Fruit fly (Drosophila melanogaster) whole organism, embryonic: ENCODE data around the gene Plap.
A peak's percentile ranks its signal among the peaks of the same experiment; 100 is the strongest.

ENCODE experiments used
- Atf3 ChIP-seq: fragments of 200-800 bp; sonication (Bioruptor generic); optimal IDR thresholded peaks from 3 replicates; lab custom pipeline; 2016; ENCODE audit warnings: missing biosample characterization, missing genetic modification characterization
- B-H1 ChIP-seq: fragments of 200-800 bp; sonication (Bioruptor generic); IDR thresholded peaks from 3 replicates; pipeline ENCODE4 v1.3.6; 2022; ENCODE audit warnings: missing biosample characterization, missing genetic modification characterization
- C15 ChIP-seq: fragments of 200-800 bp; sonication (Bioruptor generic); IDR thresholded peaks from 3 replicates; pipeline ENCODE4 v1.3.6; 2022; ENCODE audit warnings: missing biosample characterization, missing genetic modification characterization
- CG12219 ChIP-seq: fragments of 200-800 bp; sonication (Bioruptor generic); optimal IDR thresholded peaks from 3 replicates; lab custom pipeline; 2018; ENCODE audit warnings: missing biosample characterization, mild to moderate bottlenecking, missing genetic modification characterization
- CG1233 ChIP-seq: fragments of 200-800 bp; sonication (Bioruptor generic); optimal IDR thresholded peaks from 4 replicates; lab custom pipeline; 2018; ENCODE audit warnings: missing biosample characterization, mild to moderate bottlenecking, missing genetic modification characterization
- CG13123 ChIP-seq: fragments of 200-800 bp; sonication (Bioruptor generic); optimal IDR thresholded peaks from 2 replicates; lab custom pipeline; 2016; ENCODE audit warnings: missing biosample characterization, missing genetic modification characterization
- CG14441 ChIP-seq: fragments of 200-800 bp; sonication (Bioruptor generic); IDR thresholded peaks from 2 replicates; pipeline ENCODE4 v1.3.6; 2022; ENCODE audit warnings: missing biosample characterization, missing genetic modification characterization
- CG1529 ChIP-seq: fragments of 200-800 bp; sonication (Bioruptor generic); optimal IDR thresholded peaks from 3 replicates; lab custom pipeline; 2018; ENCODE audit warnings: missing biosample characterization, missing genetic modification characterization
- CG17359 ChIP-seq: fragments of 200-800 bp; sonication (Bioruptor generic); optimal IDR thresholded peaks from 3 replicates; lab custom pipeline; 2018; ENCODE audit warnings: missing biosample characterization, mild to moderate bottlenecking, missing genetic modification characterization, moderate library complexity
- CG17912 ChIP-seq: fragments of 200-800 bp; sonication (Bioruptor generic); optimal IDR thresholded peaks from 2 replicates; lab custom pipeline; 2018; ENCODE audit warnings: missing biosample characterization, mild to moderate bottlenecking, missing genetic modification characterization
- CG2116 ChIP-seq: fragments of 200-800 bp; sonication (Bioruptor generic); optimal IDR thresholded peaks from 3 replicates; lab custom pipeline; 2018; ENCODE audit warnings: missing biosample characterization, mild to moderate bottlenecking, missing genetic modification characterization
- CG2202 ChIP-seq: fragments of 200-800 bp; sonication (Bioruptor generic); optimal IDR thresholded peaks from 2 replicates; lab custom pipeline; 2018; ENCODE audit warnings: missing biosample characterization, mild to moderate bottlenecking, missing genetic modification characterization
- CG34422 ChIP-seq: fragments of 200-800 bp; sonication (Bioruptor generic); IDR thresholded peaks from 3 replicates; pipeline ENCODE4 v1.3.6; 2022; ENCODE audit warnings: missing biosample characterization, missing genetic modification characterization
- CG4360 ChIP-seq: fragments of 200-800 bp; sonication (Bioruptor generic); IDR thresholded peaks from 2 replicates; pipeline ENCODE4 v1.3.6; 2022; ENCODE audit warnings: missing biosample characterization, missing genetic modification characterization
- CG8359 ChIP-seq: fragments of 200-800 bp; sonication (Bioruptor generic); optimal IDR thresholded peaks from 2 replicates; lab custom pipeline; 2017; ENCODE audit warnings: missing biosample characterization, mild to moderate bottlenecking, missing genetic modification characterization, borderline replicate concordance
- Chrac-16 ChIP-seq: fragments of 200-800 bp; sonication (Bioruptor generic); optimal IDR thresholded peaks from 3 replicates; lab custom pipeline; 2016; ENCODE audit warnings: missing biosample characterization, missing genetic modification characterization
- CkIIα-i1 ChIP-seq: fragments of 200-800 bp; sonication (Bioruptor generic); IDR thresholded peaks from 2 replicates; pipeline ENCODE4 v1.3.6; 2022; ENCODE audit warnings: missing biosample characterization, missing genetic modification characterization
- CrebB ChIP-seq: fragments of 200-800 bp; sonication (Bioruptor generic); optimal IDR thresholded peaks from 3 replicates; lab custom pipeline; 2018; ENCODE audit warnings: missing biosample characterization, mild to moderate bottlenecking, missing genetic modification characterization
- Dad ChIP-seq: fragments of 200-800 bp; sonication (Bioruptor generic); optimal IDR thresholded peaks from 3 replicates; lab custom pipeline; 2016; ENCODE audit warnings: missing biosample characterization, missing genetic modification characterization
- Dp ChIP-seq: fragments of 200-800 bp; sonication (Bioruptor generic); optimal IDR thresholded peaks from 2 replicates; lab custom pipeline; 2018; ENCODE audit warnings: missing biosample characterization, mild to moderate bottlenecking, missing genetic modification characterization, moderate library complexity
- E2f2 ChIP-seq: fragments of 200-800 bp; sonication (Bioruptor generic); IDR thresholded peaks from 2 replicates; pipeline ENCODE4 v1.3.6; 2022; ENCODE audit warnings: missing biosample characterization, missing genetic modification characterization
- Fer1 ChIP-seq: fragments of 200-800 bp; sonication (Bioruptor generic); optimal IDR thresholded peaks from 2 replicates; lab custom pipeline; 2017; ENCODE audit warnings: missing biosample characterization, mild to moderate bottlenecking, missing genetic modification characterization
- Fer3 ChIP-seq: fragments of 200-800 bp; sonication (Bioruptor generic); optimal IDR thresholded peaks from 2 replicates; lab custom pipeline; 2018; ENCODE audit warnings: missing biosample characterization, mild to moderate bottlenecking, missing genetic modification characterization, moderate library complexity
- Gsc ChIP-seq: fragments of 200-800 bp; sonication (Bioruptor generic); IDR thresholded peaks from 2 replicates; pipeline ENCODE4 v1.3.6; 2022; ENCODE audit warnings: missing biosample characterization, missing genetic modification characterization
- HLH4C ChIP-seq: fragments of 200-800 bp; sonication (Bioruptor generic); IDR thresholded peaks from 3 replicates; pipeline ENCODE4 v1.3.6; 2022; ENCODE audit warnings: missing biosample characterization, missing genetic modification characterization; ENCODE audit not compliant: partially characterized antibody
- Kr ChIP-seq: fragments of 200-800 bp; sonication (Bioruptor generic); optimal IDR thresholded peaks from 2 replicates; lab custom pipeline; 2017; ENCODE audit warnings: missing biosample characterization, mild to moderate bottlenecking, missing genetic modification characterization
- Lpt ChIP-seq: fragments of >200 bp; optimal IDR thresholded peaks from 2 replicates; lab custom pipeline; 2018; ENCODE audit warnings: missing biosample characterization, missing genetic modification characterization
- MBD-R2 ChIP-seq: fragments of 200-800 bp; sonication (Bioruptor generic); IDR thresholded peaks from 2 replicates; pipeline ENCODE4 v1.3.6; 2022; ENCODE audit warnings: missing biosample characterization, missing genetic modification characterization
- MTF-1 ChIP-seq: fragments of 200-800 bp; sonication (Bioruptor generic); optimal IDR thresholded peaks from 2 replicates; lab custom pipeline; 2018; ENCODE audit warnings: missing biosample characterization, mild to moderate bottlenecking, missing genetic modification characterization, borderline replicate concordance
- Mad ChIP-seq: fragments of 200-800 bp; sonication (Bioruptor generic); optimal IDR thresholded peaks from 2 replicates; lab custom pipeline; 2016; ENCODE audit warnings: missing biosample characterization, missing genetic modification characterization
- Mes4 ChIP-seq: fragments of 200-800 bp; sonication (Bioruptor generic); optimal IDR thresholded peaks from 2 replicates; lab custom pipeline; 2016; ENCODE audit warnings: missing biosample characterization, missing genetic modification characterization
- Optix ChIP-seq: fragments of 200-800 bp; sonication (Bioruptor generic); IDR thresholded peaks from 3 replicates; pipeline ENCODE4 v1.3.6; 2022; ENCODE audit warnings: missing biosample characterization, missing genetic modification characterization
- Pdp1 ChIP-seq, 2 experiments: fragments of 200-800 bp; sonication (Bioruptor generic); optimal IDR thresholded peaks; 3 replicates each; lab custom pipeline; 2016; ENCODE audit warnings: missing biosample characterization in 2 of 2, missing genetic modification characterization in 2 of 2, mild to moderate bottlenecking in 1 of 2, moderate library complexity in 1 of 2
- Ravus ChIP-seq: fragments of 200-800 bp; sonication (Bioruptor generic); IDR thresholded peaks from 2 replicates; pipeline ENCODE4 v1.3.6; 2022; ENCODE audit warnings: missing biosample characterization, missing genetic modification characterization
- Rfx ChIP-seq: fragments of 200-800 bp; sonication (Bioruptor generic); IDR thresholded peaks from 2 replicates; pipeline ENCODE4 v1.3.6; 2022; ENCODE audit warnings: missing biosample characterization, missing genetic modification characterization
- Scr ChIP-seq: fragments of 200-800 bp; sonication (Bioruptor generic); IDR thresholded peaks from 2 replicates; pipeline ENCODE4 v1.3.6; 2022; ENCODE audit warnings: missing biosample characterization, missing genetic modification characterization; ENCODE audit not compliant: partially characterized antibody
- ato ChIP-seq: fragments of 200-800 bp; sonication (Bioruptor generic); IDR thresholded peaks from 2 replicates; pipeline ENCODE4 v1.3.6; 2022; ENCODE audit warnings: missing biosample characterization, missing genetic modification characterization; ENCODE audit not compliant: partially characterized antibody
- bcd ChIP-seq: fragments of 200-800 bp; sonication (Bioruptor generic); optimal IDR thresholded peaks from 2 replicates; lab custom pipeline; 2017; ENCODE audit warnings: missing biosample characterization, mild to moderate bottlenecking, missing genetic modification characterization
- croc ChIP-seq: fragments of 200-800 bp; sonication (Bioruptor generic); conservative IDR thresholded peaks from 3 replicates; pipeline ENCODE4 v1.3.6; 2022; ENCODE audit warnings: missing biosample characterization, missing genetic modification characterization
- fru ChIP-seq: fragments of >200 bp; optimal IDR thresholded peaks from 2 replicates; lab custom pipeline; 2017
- ftz-f1 ChIP-seq: fragments of 200-800 bp; sonication (Bioruptor generic); optimal IDR thresholded peaks from 2 replicates; lab custom pipeline; 2016; ENCODE audit warnings: missing biosample characterization, missing genetic modification characterization
- gfzf ChIP-seq: fragments of 200-800 bp; sonication (Bioruptor generic); optimal IDR thresholded peaks from 2 replicates; lab custom pipeline; 2016; ENCODE audit warnings: missing biosample characterization, mild to moderate bottlenecking, missing genetic modification characterization, moderate library complexity
- hb ChIP-seq: fragments of 200-800 bp; sonication (Bioruptor generic); IDR thresholded peaks from 3 replicates; pipeline ENCODE4 v1.3.6; 2022; ENCODE audit warnings: missing biosample characterization, missing genetic modification characterization; ENCODE audit not compliant: partially characterized antibody
- hbn ChIP-seq: fragments of 200-800 bp; sonication (Bioruptor generic); IDR thresholded peaks from 2 replicates; pipeline ENCODE4 v1.3.6; 2022; ENCODE audit warnings: missing biosample characterization, missing genetic modification characterization; ENCODE audit not compliant: partially characterized antibody
- kay ChIP-seq: fragments of 200-800 bp; sonication (Bioruptor generic); optimal IDR thresholded peaks from 2 replicates; lab custom pipeline; 2016; ENCODE audit warnings: missing biosample characterization, missing genetic modification characterization
- pzg ChIP-seq: fragments of 200-800 bp; sonication (Bioruptor generic); optimal IDR thresholded peaks from 3 replicates; lab custom pipeline; 2018; ENCODE audit warnings: missing biosample characterization, mild to moderate bottlenecking, missing genetic modification characterization, moderate library complexity
- sens ChIP-seq: fragments of 200-800 bp; sonication (Bioruptor generic); peaks from one replicate; lab custom pipeline; 2016; ENCODE audit warnings: missing biosample characterization, missing genetic modification characterization
- slou ChIP-seq: fragments of 200-800 bp; sonication (Bioruptor generic); optimal IDR thresholded peaks from 3 replicates; lab custom pipeline; 2016; ENCODE audit warnings: missing biosample characterization, missing genetic modification characterization
- sob ChIP-seq: fragments of 200-800 bp; sonication (Bioruptor generic); IDR thresholded peaks from 2 replicates; pipeline ENCODE4 v1.3.6; 2022; ENCODE audit warnings: missing biosample characterization, missing genetic modification characterization
- stwl ChIP-seq: fragments of 200-800 bp; sonication (Bioruptor generic); optimal IDR thresholded peaks from 3 replicates; lab custom pipeline; 2018; ENCODE audit warnings: missing biosample characterization, mild to moderate bottlenecking, missing genetic modification characterization, moderate library complexity
- tll ChIP-seq, 2 experiments: fragments of 200-800 bp in 1 of 2; fragments of >200 bp in 1 of 2; sonication (Bioruptor generic) in 1 of 2; optimal IDR thresholded peaks; 2 replicates each; lab custom pipeline; 2017 to 2019; ENCODE audit warnings: missing biosample characterization in 2 of 2, missing genetic modification characterization in 2 of 2, mild to moderate bottlenecking in 1 of 2, moderate library complexity in 1 of 2
- unc-4 ChIP-seq: fragments of 200-800 bp; sonication (Bioruptor generic); IDR thresholded peaks from 2 replicates; pipeline ENCODE4 v1.3.6; 2022; ENCODE audit warnings: missing biosample characterization, missing genetic modification characterization; ENCODE audit not compliant: partially characterized antibody

Gene Plap

dm6 chr2L:1166326-1166725, 3.8 kb downstream of the Plap start, which contains the start of gene CG14341 (continued):
- TF ChIP-seq CG17912 (GFP tag; lab: Kevin White, UChicago) (no peak), CG1233 (GFP tag; lab: Kevin White, UChicago) (no peak), C15 (GFP tag; lab: Robert Waterston, UW) (no peak), CG17359 (tag; lab: Kevin White, UChicago) (no peak), B-H1 (GFP tag; lab: Robert Waterston, UW) (no peak), Scr (GFP tag; lab: Robert Waterston, UW) (no peak), pzg (GFP tag; lab: Kevin White, UChicago) (peak; percentile 35), CG13123 (no peak), stwl (peak; percentile 53), bcd (no peak), CrebB (tag; lab: Kevin White, UChicago) (no peak), tll (GFP tag; optimal IDR thresholded peaks at IDR 0.05; lab: Kevin White, UChicago) (no peak), HLH4C (peak; percentile 59; the same call in 2 of the 3 replicates), Fer3 (no peak), Gsc (GFP tag; lab: Robert Waterston, UW) (no peak), ftz-f1 (GFP tag; lab: Kevin White, UChicago) (no peak), CG2202 (tag; lab: Kevin White, UChicago) (no peak), hbn (GFP tag; lab: Robert Waterston, UW) (no peak), kay (GFP tag; lab: Kevin White, UChicago) (no peak), Dp (GFP tag; lab: Kevin White, UChicago) (peak; percentile 45), CkIIα-i1 (GFP tag; lab: Robert Waterston, UW) (no peak), Chrac-16 (GFP tag; lab: Kevin White, UChicago) (no peak), slou (GFP tag; lab: Kevin White, UChicago) (no peak), CG2116 (GFP tag; lab: Kevin White, UChicago) (peak; percentile 15), Mes4 (GFP tag; lab: Kevin White, UChicago) (no peak), Atf3 (GFP tag; lab: Kevin White, UChicago) (no peak), MBD-R2 (GFP tag; lab: Robert Waterston, UW) (peak; percentile 74), CG1529 (no peak), hb (GFP tag; lab: Robert Waterston, UW) (no peak), croc (GFP tag; lab: Robert Waterston, UW) (no peak), fru (lab: Kevin White, UChicago) (no peak), CG14441 (no peak), Rfx (GFP tag; lab: Robert Waterston, UW) (no peak), CG8359 (no peak), Lpt (GFP tag; lab: Kevin White, UChicago) (no peak), Pdp1 (GFP tag; optimal IDR thresholded peaks at IDR 0.05; lab: Kevin White, UChicago) (peak in 1 of 2 experiments; percentile 40), Ravus (GFP tag; lab: Robert Waterston, UW) (no peak), Dad (no peak), gfzf (GFP tag; lab: Kevin White, UChicago) (peak; percentile 29), unc-4 (GFP tag; lab: Robert Waterston, UW) (0 out of 2 replicates have a peak, but pooled peaks have one; percentile 17), sens (peak; percentile 69), sob (no peak), Kr (GFP tag; lab: Kevin White, UChicago) (no peak), CG34422 (GFP tag; lab: Robert Waterston, UW) (no peak), E2f2 (peak; percentile 56), CG4360 (GFP tag; lab: Robert Waterston, UW) (no peak), Fer1 (GFP tag; lab: Kevin White, UChicago) (no peak), ato (GFP tag; lab: Robert Waterston, UW) (0 out of 2 replicates have a peak, but pooled peaks have one; percentile 10), MTF-1 (no peak), CG12219 (GFP tag; lab: Kevin White, UChicago) (no peak), Mad (GFP tag; lab: Kevin White, UChicago) (no peak), Optix (GFP tag; lab: Robert Waterston, UW) (no peak)
